Worm (Caenorhabditis elegans): ENCODE results near the gene gars-1.

ce11 chrIII:5165211-5165610 is 1.8 kb upstream of the gars-1 start, which contains the start of gene T10F2.2:
- TF ChIP-seq ets-7 (tag; optimal IDR thresholded peaks at IDR 0.05) = no peak
- no peak for TF ChIP-seq aly-1 (tag; optimal IDR thresholded peaks at IDR 0.05)
- no peak for TF ChIP-seq hnd-1 (tag; optimal IDR thresholded peaks at IDR 0.05)
- no peak for TF ChIP-seq scrt-1 (GFP tag; IDR thresholded peaks at IDR 0.05)
- TF ChIP-seq tra-4 (tag; optimal IDR thresholded peaks at IDR 0.05) = no peak
